Fruit fly (Drosophila melanogaster): ENCODE measurements around the gene CG5180.

DNA sequence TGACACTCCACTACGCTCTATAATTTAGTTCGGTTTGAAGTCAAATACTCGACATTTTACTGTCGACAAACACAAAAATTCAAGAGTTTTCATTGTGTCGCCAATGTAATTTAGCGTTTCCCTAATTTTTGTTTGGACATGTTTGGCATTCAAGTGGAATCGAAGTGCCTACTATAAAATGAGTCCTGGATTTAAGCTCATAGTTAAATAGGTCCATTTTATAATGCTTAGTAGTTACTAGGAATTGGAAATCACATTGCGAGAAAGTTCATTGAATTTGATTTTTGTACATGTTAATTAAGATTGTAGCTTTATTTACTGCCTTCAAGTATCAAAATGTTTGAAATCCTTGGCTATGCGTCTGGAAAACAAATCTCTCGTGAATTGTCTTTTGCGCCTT, 3.4 kb upstream of the CG5180 start, which contains the start of gene att-ORFB:
- no peak for TF ChIP-seq usp (GFP tag; optimal IDR thresholded peaks at IDR 0.05)
- TF ChIP-seq EcR (GFP tag; optimal IDR thresholded peaks at IDR 0.05) = no peak
- TF ChIP-seq psq (optimal IDR thresholded peaks at IDR 0.05) = no peak
- TF ChIP-seq Dll (optimal IDR thresholded peaks at IDR 0.05) = no peak
- no peak for TF ChIP-seq CG8478 (optimal IDR thresholded peaks at IDR 0.05)
- no peak for TF ChIP-seq pan (optimal IDR thresholded peaks at IDR 0.05)

Measured in whole organism.